Fruit fly (Drosophila melanogaster) whole organism, embryonic: Measurements from ENCODE around the gene Fum1.
A peak's percentile ranks its signal among the peaks of the same experiment; 100 is the strongest.

ENCODE experiments used
- CG10209 ChIP-seq: fragments of 200-800 bp; sonication (Bioruptor generic); optimal IDR thresholded peaks from 3 replicates; lab custom pipeline; 2017; ENCODE audit warnings: missing biosample characterization, mild to moderate bottlenecking, missing genetic modification characterization, missing genetic modification reagents
- CG10565 ChIP-seq: fragments of 200-800 bp; sonication (Bioruptor generic); optimal IDR thresholded peaks from 3 replicates; lab custom pipeline; 2016; ENCODE audit warnings: missing biosample characterization, mild to moderate bottlenecking, missing genetic modification characterization
- CG12391 ChIP-seq: fragments of 200-800 bp; sonication (Bioruptor generic); optimal IDR thresholded peaks from 3 replicates; lab custom pipeline; 2018; ENCODE audit warnings: missing biosample characterization, mild to moderate bottlenecking, missing genetic modification characterization, moderate library complexity
- CG12659 ChIP-seq: fragments of 200-800 bp; sonication (Bioruptor generic); optimal IDR thresholded peaks from 3 replicates; lab custom pipeline; 2017; ENCODE audit warnings: mild to moderate bottlenecking, missing biosample characterization, missing genetic modification reagents, missing genetic modification characterization
- CG12942 ChIP-seq: fragments of 200-800 bp; sonication (Bioruptor generic); optimal IDR thresholded peaks from 3 replicates; lab custom pipeline; 2016; ENCODE audit warnings: missing biosample characterization, missing genetic modification characterization
- CG14965 ChIP-seq: fragments of 200-800 bp; sonication (Bioruptor generic); optimal IDR thresholded peaks from 2 replicates; lab custom pipeline; 2016; ENCODE audit warnings: missing biosample characterization, missing genetic modification characterization, borderline replicate concordance
- CG15073 ChIP-seq: fragments of 200-800 bp; sonication (Bioruptor generic); optimal IDR thresholded peaks from 2 replicates; lab custom pipeline; 2016; ENCODE audit warnings: missing biosample characterization, missing genetic modification characterization
- CG15514 ChIP-seq: fragments of 200-800 bp; sonication (Bioruptor generic); optimal IDR thresholded peaks from 3 replicates; lab custom pipeline; 2017; ENCODE audit warnings: missing biosample characterization, missing genetic modification characterization, mild to moderate bottlenecking, moderate library complexity, missing genetic modification reagents
- CG1602 ChIP-seq: fragments of 200-800 bp; sonication (Bioruptor generic); optimal IDR thresholded peaks from 3 replicates; lab custom pipeline; 2016; ENCODE audit warnings: missing biosample characterization, missing genetic modification characterization
- CG1603 ChIP-seq: fragments of 200-800 bp; sonication (Bioruptor generic); optimal IDR thresholded peaks from 2 replicates; lab custom pipeline; 2019; ENCODE audit warnings: missing biosample characterization, mild to moderate bottlenecking, missing genetic modification characterization, moderate library complexity
- CG18599 ChIP-seq: fragments of 200-800 bp; sonication (Bioruptor generic); optimal IDR thresholded peaks from 3 replicates; lab custom pipeline; 2017; ENCODE audit warnings: missing biosample characterization, missing genetic modification characterization, mild to moderate bottlenecking, moderate library complexity, missing genetic modification reagents
- CG2129 ChIP-seq: fragments of 200-800 bp; sonication (Bioruptor generic); IDR thresholded peaks from 2 replicates; pipeline ENCODE4 v1.3.6; 2022; ENCODE audit warnings: missing biosample characterization, missing genetic modification characterization; ENCODE audit not compliant: partially characterized antibody
- CG30020 ChIP-seq: fragments of 200-800 bp; optimal IDR thresholded peaks from 2 replicates; lab custom pipeline; 2019; ENCODE audit warnings: missing biosample characterization, mild to moderate bottlenecking, missing genetic modification characterization, moderate library complexity
- CG32532 ChIP-seq: fragments of 200-800 bp; sonication (Bioruptor generic); IDR thresholded peaks from 2 replicates; pipeline ENCODE4 v1.3.6; 2022; ENCODE audit warnings: missing biosample characterization, missing genetic modification characterization
- CG34422 ChIP-seq: fragments of 200-800 bp; sonication (Bioruptor generic); IDR thresholded peaks from 3 replicates; pipeline ENCODE4 v1.3.6; 2022; ENCODE audit warnings: missing biosample characterization, missing genetic modification characterization
- CG5245 ChIP-seq: fragments of 200-800 bp; sonication (Bioruptor generic); optimal IDR thresholded peaks from 3 replicates; lab custom pipeline; 2016; ENCODE audit warnings: missing biosample characterization, missing genetic modification characterization
- CG6175 ChIP-seq: fragments of 200-800 bp; sonication (Bioruptor generic); IDR thresholded peaks from 3 replicates; pipeline ENCODE4 v1.3.6; 2022; ENCODE audit warnings: missing biosample characterization, missing genetic modification characterization
- CG6654 ChIP-seq: fragments of 200-800 bp; sonication (Bioruptor generic); optimal IDR thresholded peaks from 2 replicates; lab custom pipeline; 2017; ENCODE audit warnings: missing biosample characterization, mild to moderate bottlenecking, missing genetic modification characterization
- CG7928 ChIP-seq: fragments of 200-800 bp; sonication (Bioruptor generic); optimal IDR thresholded peaks from 2 replicates; lab custom pipeline; 2017; ENCODE audit warnings: missing biosample characterization, mild to moderate bottlenecking, missing genetic modification characterization
- CG8944 ChIP-seq: fragments of 200-800 bp; sonication (Bioruptor generic); optimal IDR thresholded peaks from 3 replicates; lab custom pipeline; 2016; ENCODE audit warnings: missing biosample characterization, missing genetic modification characterization
- CG9215 ChIP-seq: fragments of 200-800 bp; sonication (Bioruptor generic); IDR thresholded peaks from 2 replicates; pipeline ENCODE4 v1.3.6; 2022; ENCODE audit warnings: missing biosample characterization, missing genetic modification characterization
- CG9817 ChIP-seq: fragments of 200-800 bp; sonication (Bioruptor generic); optimal IDR thresholded peaks from 2 replicates; lab custom pipeline; 2018; ENCODE audit warnings: missing biosample characterization, mild to moderate bottlenecking, missing genetic modification characterization, moderate library complexity
- D19B ChIP-seq: fragments of 200-800 bp; sonication (Bioruptor generic); optimal IDR thresholded peaks from 2 replicates; lab custom pipeline; 2017; ENCODE audit warnings: missing biosample characterization, mild to moderate bottlenecking, missing genetic modification characterization
- H2.0 ChIP-seq: fragments of 200-800 bp; sonication (Bioruptor generic); IDR thresholded peaks from 2 replicates; pipeline ENCODE4 v1.3.6; 2022; ENCODE audit warnings: missing biosample characterization, missing genetic modification characterization
- Max ChIP-seq: fragments of 200-800 bp; sonication (Bioruptor generic); optimal IDR thresholded peaks from 2 replicates; lab custom pipeline; 2016; ENCODE audit warnings: missing biosample characterization, mild to moderate bottlenecking, missing genetic modification characterization
- Med ChIP-seq: fragments of 200-800 bp; sonication (Bioruptor generic); peaks from one replicate; lab custom pipeline; 2016; ENCODE audit warnings: missing biosample characterization, missing genetic modification characterization, mild to moderate bottlenecking, inconsistent platforms, moderate library complexity
- NK7.1 ChIP-seq: fragments of 200-800 bp; sonication (Bioruptor generic); optimal IDR thresholded peaks from 3 replicates; lab custom pipeline; 2016; ENCODE audit warnings: missing biosample characterization, missing genetic modification characterization
- Neu2 ChIP-seq: fragments of 200-800 bp; sonication (Bioruptor generic); optimal IDR thresholded peaks from 3 replicates; lab custom pipeline; 2016; ENCODE audit warnings: missing biosample characterization, missing genetic modification characterization, borderline replicate concordance
- Ssrp ChIP-seq: fragments of 200-800 bp; sonication (Bioruptor generic); optimal IDR thresholded peaks from 2 replicates; lab custom pipeline; 2018; ENCODE audit warnings: missing biosample characterization, mild to moderate bottlenecking, missing genetic modification characterization, moderate library complexity
- TFAM ChIP-seq: fragments of 200-800 bp; sonication (Bioruptor generic); optimal IDR thresholded peaks from 2 replicates; lab custom pipeline; 2017; ENCODE audit warnings: missing biosample characterization, missing genetic modification characterization, inconsistent platforms
- Xbp1 ChIP-seq: fragments of 200-800 bp; sonication (Bioruptor generic); optimal IDR thresholded peaks from 3 replicates; lab custom pipeline; 2016; ENCODE audit warnings: missing biosample characterization, mild to moderate bottlenecking, missing genetic modification characterization
- cas ChIP-seq: fragments of 200-800 bp; sonication (Bioruptor generic); IDR thresholded peaks from 2 replicates; pipeline ENCODE4 v1.3.6; 2022; ENCODE audit warnings: missing biosample characterization, missing genetic modification characterization
- disco-r ChIP-seq: fragments of 200-800 bp; sonication (Bioruptor generic); optimal IDR thresholded peaks from 2 replicates; lab custom pipeline; 2016; ENCODE audit warnings: missing biosample characterization, missing genetic modification characterization
- exex ChIP-seq: fragments of 200-800 bp; sonication (Bioruptor generic); optimal IDR thresholded peaks from 4 replicates; lab custom pipeline; 2018; ENCODE audit warnings: missing biosample characterization, mild to moderate bottlenecking, missing genetic modification characterization, moderate library complexity
- eyg ChIP-seq: fragments of 200-800 bp; sonication (Bioruptor generic); optimal IDR thresholded peaks from 3 replicates; lab custom pipeline; 2016; ENCODE audit warnings: missing biosample characterization, missing genetic modification characterization
- fd3F ChIP-seq: fragments of 200-800 bp; sonication (Bioruptor generic); optimal IDR thresholded peaks from 2 replicates; lab custom pipeline; 2018; ENCODE audit warnings: missing biosample characterization, mild to moderate bottlenecking, missing genetic modification characterization, moderate library complexity
- gem ChIP-seq: fragments of 200-800 bp; sonication (Bioruptor generic); optimal IDR thresholded peaks from 2 replicates; lab custom pipeline; 2019; ENCODE audit warnings: missing biosample characterization, mild to moderate bottlenecking, missing genetic modification characterization, moderate library complexity
- lbe ChIP-seq: fragments of 200-800 bp; sonication (Bioruptor generic); optimal IDR thresholded peaks from 2 replicates; lab custom pipeline; 2016; ENCODE audit warnings: missing biosample characterization, mild to moderate bottlenecking, missing genetic modification characterization
- lilli ChIP-seq: fragments of 200-800 bp; sonication (Bioruptor generic); optimal IDR thresholded peaks from 3 replicates; lab custom pipeline; 2016; ENCODE audit warnings: missing biosample characterization, missing genetic modification characterization
- luna ChIP-seq: fragments of 200-800 bp; sonication (Bioruptor generic); optimal IDR thresholded peaks from 2 replicates; lab custom pipeline; 2016; ENCODE audit warnings: missing biosample characterization, missing genetic modification characterization
- nerfin-2 ChIP-seq: fragments of 200-800 bp; sonication (Bioruptor generic); IDR thresholded peaks from 2 replicates; pipeline ENCODE4 v1.3.6; 2022; ENCODE audit warnings: missing biosample characterization, missing genetic modification characterization; ENCODE audit not compliant: partially characterized antibody
- odd ChIP-seq: fragments of 200-800 bp; sonication (Bioruptor generic); optimal IDR thresholded peaks from 2 replicates; lab custom pipeline; 2017; ENCODE audit warnings: missing biosample characterization, mild to moderate bottlenecking, missing genetic modification characterization
- onecut ChIP-seq: fragments of 200-800 bp; sonication (Bioruptor generic); IDR thresholded peaks from 2 replicates; pipeline ENCODE4 v1.3.6; 2022; ENCODE audit warnings: missing biosample characterization, missing genetic modification characterization
- psq ChIP-seq: fragments of 200-800 bp; sonication (Bioruptor generic); optimal IDR thresholded peaks from 2 replicates; lab custom pipeline; 2017; ENCODE audit warnings: missing biosample characterization, missing genetic modification characterization
- pzg ChIP-seq: fragments of 200-800 bp; sonication (Bioruptor generic); optimal IDR thresholded peaks from 3 replicates; lab custom pipeline; 2018; ENCODE audit warnings: missing biosample characterization, mild to moderate bottlenecking, missing genetic modification characterization, moderate library complexity
- sc ChIP-seq, 3 experiments: fragments of >200 bp in 2 of 3; fragments of 200-800 bp in 1 of 3; sonication (Bioruptor generic) in 1 of 3; optimal IDR thresholded peaks; 2 replicates in 2 of 3; 3 replicates in 1 of 3; lab custom pipeline; 2017; ENCODE audit warnings: mild to moderate bottlenecking in 1 of 3, missing biosample characterization in 1 of 3, missing genetic modification characterization in 1 of 3, missing genetic modification reagents in 1 of 3
- seq ChIP-seq: fragments of 200-800 bp; sonication (Bioruptor generic); IDR thresholded peaks from 2 replicates; pipeline ENCODE4 v1.3.6; 2022; ENCODE audit warnings: missing biosample characterization, missing genetic modification characterization
- tgo ChIP-seq: fragments of 200-800 bp; sonication (Bioruptor generic); IDR thresholded peaks from 3 replicates; pipeline ENCODE4 v1.3.6; 2022; ENCODE audit warnings: missing biosample characterization, missing genetic modification characterization
- tna ChIP-seq: fragments of 200-800 bp; sonication (Bioruptor generic); IDR thresholded peaks from 2 replicates; pipeline ENCODE4 v1.3.6; 2022; ENCODE audit warnings: missing biosample characterization, missing genetic modification characterization; ENCODE audit not compliant: partially characterized antibody
- zen ChIP-seq: fragments of 200-800 bp; sonication (Bioruptor generic); optimal IDR thresholded peaks from 3 replicates; lab custom pipeline; 2018; ENCODE audit warnings: missing biosample characterization, mild to moderate bottlenecking, missing genetic modification characterization, moderate library complexity

Fum1 gene

dm6 chrX:6694979-6695388 lies 16.8 kb downstream of the Fum1 start, which contains the start of gene CG14442 (continued):
- peak; percentile 87 for TF ChIP-seq CG2129 (GFP tag; lab: Robert Waterston, UW)
- TF ChIP-seq odd (GFP tag; lab: Kevin White, UChicago) = no peak
- TF ChIP-seq disco-r (GFP tag; lab: Kevin White, UChicago) = no peak
- peak; percentile 31 for TF ChIP-seq Xbp1
- TF ChIP-seq CG1602 (GFP tag; lab: Kevin White, UChicago) = peak; percentile 22
- no peak for TF ChIP-seq exex (tag; lab: Kevin White, UChicago)
- no peak for TF ChIP-seq TFAM (GFP tag; lab: Kevin White, UChicago)
- TF ChIP-seq CG34422 (GFP tag; lab: Robert Waterston, UW) = no peak
- no peak for TF ChIP-seq H2.0
- peak; percentile 9 for TF ChIP-seq CG12942 (GFP tag; lab: Kevin White, UChicago)
- TF ChIP-seq cas = no peak
- no peak for TF ChIP-seq CG5245 (GFP tag; lab: Kevin White, UChicago)
- peak; percentile 18 for TF ChIP-seq Max (GFP tag; lab: Kevin White, UChicago)
- TF ChIP-seq CG18599 (GFP tag; lab: Kevin White, UChicago) = peak; percentile 31
- no peak for TF ChIP-seq lbe (GFP tag; lab: Kevin White, UChicago)
- TF ChIP-seq CG1603 (tag; lab: Kevin White, UChicago) = peak; percentile 66
- no peak for TF ChIP-seq CG15073 (GFP tag; lab: Kevin White, UChicago)
- TF ChIP-seq CG30020 (tag; lab: Kevin White, UChicago) = peak; percentile 56
- no peak for TF ChIP-seq fd3F (GFP tag; lab: Kevin White, UChicago)
- TF ChIP-seq psq (GFP tag; lab: Kevin White, UChicago) = no peak
- TF ChIP-seq gem (tag; lab: Kevin White, UChicago) = no peak
- TF ChIP-seq D19B (GFP tag; lab: Kevin White, UChicago) = no peak
- no peak for TF ChIP-seq CG14965
- TF ChIP-seq CG9215 (GFP tag; lab: Robert Waterston, UW) = no peak
- TF ChIP-seq seq (GFP tag; lab: Robert Waterston, UW) = peak; percentile 20; the same call in 1 of the 2 replicates
- TF ChIP-seq tna (GFP tag; lab: Robert Waterston, UW) = peak; percentile 84
- peak; percentile 66 for TF ChIP-seq pzg (GFP tag; lab: Kevin White, UChicago)
- no peak for TF ChIP-seq luna
- peak; percentile 64 for TF ChIP-seq CG12659 (GFP tag; lab: Kevin White, UChicago)
- no peak for TF ChIP-seq CG10209 (GFP tag; lab: Kevin White, UChicago)
- TF ChIP-seq lilli (GFP tag; lab: Kevin White, UChicago) = peak; percentile 71
- no peak for TF ChIP-seq CG10565 (GFP tag; lab: Kevin White, UChicago)
- TF ChIP-seq CG9817 (tag; lab: Kevin White, UChicago) = peak; percentile 31
- no peak for TF ChIP-seq eyg (GFP tag; lab: Kevin White, UChicago)
- no peak for TF ChIP-seq CG6175
- peak; percentile 95 for TF ChIP-seq nerfin-2 (GFP tag; lab: Robert Waterston, UW)
- TF ChIP-seq Ssrp = peak; percentile 7
- peak; percentile 82 for TF ChIP-seq Med (GFP tag; lab: Kevin White, UChicago)
- no peak for TF ChIP-seq NK7.1 (GFP tag; lab: Kevin White, UChicago)
- TF ChIP-seq CG15514 (GFP tag; lab: Kevin White, UChicago) = peak; percentile 65
- TF ChIP-seq CG7928 (GFP tag; lab: Kevin White, UChicago) = no peak
- TF ChIP-seq CG32532 = no peak
- no peak for TF ChIP-seq CG6654 (GFP tag; lab: Kevin White, UChicago)
- TF ChIP-seq onecut = no peak
- peak; percentile 46 for TF ChIP-seq CG12391 (tag; lab: Kevin White, UChicago)
- TF ChIP-seq zen (tag; lab: Kevin White, UChicago) = no peak
- no peak for TF ChIP-seq sc (optimal IDR thresholded peaks at IDR 0.05; lab: Kevin White, UChicago)
- no peak for TF ChIP-seq sc (GFP tag; optimal IDR thresholded peaks at IDR 0.05; lab: Kevin White, UChicago)
- TF ChIP-seq tgo (GFP tag; lab: Robert Waterston, UW) = no peak
- TF ChIP-seq Neu2 = no peak
- TF ChIP-seq CG8944 (GFP tag; lab: Kevin White, UChicago) = no peak
